Worm (Caenorhabditis elegans) whole organism, mixed stage, embryonic: ENCODE measurements around the gene sru-6.

ENCODE experiments used
- M03D4.4 ChIP-seq: sonication (generic microtip); optimal IDR thresholded peaks from 2 replicates; lab custom pipeline; 2017; ENCODE audit warnings: mild to moderate bottlenecking, missing genetic modification characterization, missing compliant biosample characterization
- bed-3 ChIP-seq: fragments of 200-800 bp; sonication (Bioruptor generic); optimal IDR thresholded peaks from 3 replicates; lab custom pipeline; 2018; ENCODE audit warnings: mild to moderate bottlenecking, missing genetic modification characterization, moderate library complexity, missing compliant biosample characterization
- blmp-1 ChIP-seq: fragments of 150-350 bp; optimal IDR thresholded peaks from 2 replicates; lab custom pipeline; 2014; ENCODE audit warnings: missing biosample characterization, missing genetic modification characterization
- ceh-39 ChIP-seq: fragments of 150-350 bp; optimal IDR thresholded peaks from 2 replicates; lab custom pipeline; 2014; ENCODE audit warnings: missing biosample characterization, missing genetic modification characterization
- ceh-43 ChIP-seq: fragments of 200-800 bp; sonication (Bioruptor generic); optimal IDR thresholded peaks from 2 replicates; lab custom pipeline; 2018; ENCODE audit warnings: mild to moderate bottlenecking, missing genetic modification characterization, moderate library complexity, missing compliant biosample characterization
- ceh-83 ChIP-seq: fragments of 200-800 bp; sonication (Bioruptor generic); optimal IDR thresholded peaks from 2 replicates; lab custom pipeline; 2018; ENCODE audit warnings: mild to moderate bottlenecking, missing genetic modification characterization, missing compliant biosample characterization
- ces-1 ChIP-seq: fragments of 150-350 bp; optimal IDR thresholded peaks from 2 replicates; lab custom pipeline; 2014; ENCODE audit warnings: missing biosample characterization, missing genetic modification reagents, missing genetic modification characterization
- cnd-1 ChIP-seq: fragments of 200-800 bp; sonication (Bioruptor generic); optimal IDR thresholded peaks from 2 replicates; lab custom pipeline; 2018; ENCODE audit warnings: mild to moderate bottlenecking, missing genetic modification characterization, missing compliant biosample characterization
- drap-1 ChIP-seq: fragments of 200-800 bp; sonication (Bioruptor generic); optimal IDR thresholded peaks from 3 replicates; lab custom pipeline; 2018; ENCODE audit warnings: mild to moderate bottlenecking, missing genetic modification characterization, missing compliant biosample characterization
- elt-1 ChIP-seq: sonication (generic microtip); optimal IDR thresholded peaks from 2 replicates; lab custom pipeline; 2017; ENCODE audit warnings: missing genetic modification characterization, mild to moderate bottlenecking, missing compliant biosample characterization, antibody characterized with exemption, moderate library complexity, borderline replicate concordance; ENCODE audit not compliant: insufficient read depth
- elt-3 ChIP-seq: fragments of 150-350 bp; optimal IDR thresholded peaks from 2 replicates; lab custom pipeline; 2014; ENCODE audit warnings: missing biosample characterization, missing genetic modification characterization
- flh-1 ChIP-seq: fragments of 200-800 bp; sonication (Bioruptor generic); optimal IDR thresholded peaks from 2 replicates; lab custom pipeline; 2018; ENCODE audit warnings: mild to moderate bottlenecking, missing genetic modification characterization, moderate library complexity, missing compliant biosample characterization
- ham-2 ChIP-seq: fragments of 200-800 bp; sonication (Bioruptor generic); optimal IDR thresholded peaks from 2 replicates; lab custom pipeline; 2018; ENCODE audit warnings: mild to moderate bottlenecking, missing genetic modification characterization, missing compliant biosample characterization
- hlh-1 ChIP-seq: fragments of 150-350 bp; optimal IDR thresholded peaks from 2 replicates; lab custom pipeline; 2014; ENCODE audit warnings: missing biosample characterization, missing genetic modification reagents, missing genetic modification characterization
- lin-13 ChIP-seq: fragments of 150-350 bp; optimal IDR thresholded peaks from 2 replicates; lab custom pipeline; 2014; ENCODE audit warnings: missing biosample characterization, missing genetic modification characterization
- lin-32 ChIP-seq: fragments of 200-800 bp; sonication (Bioruptor generic); optimal IDR thresholded peaks from 2 replicates; lab custom pipeline; 2018; ENCODE audit warnings: mild to moderate bottlenecking, missing genetic modification characterization, missing compliant biosample characterization
- lsy-2 ChIP-seq: fragments of 150-350 bp; optimal IDR thresholded peaks from 2 replicates; lab custom pipeline; 2014; ENCODE audit warnings: missing biosample characterization, missing genetic modification characterization
- mab-5 ChIP-seq: fragments of 150-350 bp; optimal IDR thresholded peaks from 2 replicates; lab custom pipeline; 2014; ENCODE audit warnings: missing biosample characterization, missing genetic modification characterization
- mep-1 ChIP-seq: fragments of 150-350 bp; optimal IDR thresholded peaks from 2 replicates; lab custom pipeline; 2017; ENCODE audit warnings: missing biosample characterization, missing genetic modification reagents, missing genetic modification characterization, inconsistent platforms
- mls-2 ChIP-seq: sonication (generic microtip); optimal IDR thresholded peaks from 2 replicates; lab custom pipeline; 2016; ENCODE audit warnings: mild to moderate bottlenecking, missing genetic modification characterization, moderate library complexity, missing compliant biosample characterization
- nhr-12 ChIP-seq: fragments of 150-350 bp; optimal IDR thresholded peaks from 2 replicates; lab custom pipeline; 2014; ENCODE audit warnings: missing biosample characterization, missing genetic modification characterization
- nhr-2 ChIP-seq: fragments of 150-350 bp; optimal IDR thresholded peaks from 2 replicates; lab custom pipeline; 2014; ENCODE audit warnings: missing biosample characterization, missing genetic modification characterization
- nhr-237 ChIP-seq: fragments of 150-350 bp; optimal IDR thresholded peaks from 2 replicates; lab custom pipeline; 2014; ENCODE audit warnings: missing biosample characterization, missing genetic modification characterization
- nhr-28 ChIP-seq: fragments of 150-350 bp; optimal IDR thresholded peaks from 2 replicates; lab custom pipeline; 2014; ENCODE audit warnings: missing biosample characterization, missing genetic modification characterization
- pha-4 ChIP-seq: fragments of 150-350 bp; optimal IDR thresholded peaks from 2 replicates; lab custom pipeline; 2018; ENCODE audit warnings: missing biosample characterization, missing genetic modification reagents, missing genetic modification characterization
- sem-2 ChIP-seq: fragments of 200-800 bp; sonication (Bioruptor generic); optimal IDR thresholded peaks from 2 replicates; lab custom pipeline; 2018; ENCODE audit warnings: mild to moderate bottlenecking, missing genetic modification characterization, missing compliant biosample characterization
- sptf-1 ChIP-seq: sonication (generic microtip); optimal IDR thresholded peaks from 2 replicates; lab custom pipeline; 2017; ENCODE audit warnings: mild to moderate bottlenecking, missing genetic modification characterization, moderate library complexity, missing compliant biosample characterization
- tbx-8 ChIP-seq: fragments of 200-800 bp; sonication (Bioruptor generic); optimal IDR thresholded peaks from 2 replicates; lab custom pipeline; 2018; ENCODE audit warnings: mild to moderate bottlenecking, missing genetic modification characterization, moderate library complexity, missing compliant biosample characterization
- unc-39 ChIP-seq: fragments of 150-350 bp; optimal IDR thresholded peaks from 2 replicates; lab custom pipeline; 2014; ENCODE audit warnings: missing biosample characterization, missing genetic modification characterization
- unc-62 ChIP-seq: fragments of 150-350 bp; optimal IDR thresholded peaks from 2 replicates; lab custom pipeline; 2014; ENCODE audit warnings: missing biosample characterization, missing genetic modification reagents, missing genetic modification characterization
- zip-8 ChIP-seq: fragments of 150-350 bp; optimal IDR thresholded peaks from 2 replicates; lab custom pipeline; 2014; ENCODE audit warnings: missing biosample characterization, missing genetic modification characterization
- ztf-11 ChIP-seq: fragments of 150-350 bp; optimal IDR thresholded peaks from 2 replicates; lab custom pipeline; 2014; ENCODE audit warnings: missing biosample characterization, missing genetic modification characterization

Gene sru-6

ce11 chrIV:9488315-9488714 is 2.1 kb upstream of the sru-6 start, which contains the start of gene sru-1:
TSS of gene sru-1 (plus strand) at chrIV:9488615.
- TF ChIP-seq elt-3 (tag; lab: Kevin White, UChicago) (no peak), nhr-28 (tag; lab: Kevin White, UChicago) (no peak), sem-2 (GFP tag; lab: Kevin White, UChicago) (no peak), mep-1 (tag; lab: Kevin White, UChicago) (no peak), tbx-8 (GFP tag; lab: Kevin White, UChicago) (no peak), elt-1 (tag; lab: Kevin White, UChicago) (no peak), cnd-1 (tag; lab: Kevin White, UChicago) (no peak), ceh-39 (tag; lab: Kevin White, UChicago) (no peak), nhr-237 (tag; lab: Kevin White, UChicago) (no peak), zip-8 (no peak), ztf-11 (no peak), ceh-43 (GFP tag; lab: Kevin White, UChicago) (no peak), sptf-1 (no peak), unc-39 (tag; lab: Kevin White, UChicago) (no peak)
- TF ChIP-seq, all 35 proteins: peak for 0

ce11 chrIV:9496306-9496705 is 5.9 kb downstream of the sru-6 start, which contains the start of gene sru-3:
TSS of gene sru-3 (plus strand) at chrIV:9496606.
- TF ChIP-seq drap-1 (GFP tag; lab: Kevin White, UChicago) (no peak), mab-5 (tag; lab: Kevin White, UChicago) (no peak), unc-62 (GFP tag; lab: Kevin White, UChicago) (no peak), ces-1 (GFP tag; lab: Kevin White, UChicago) (no peak), ceh-83 (GFP tag; lab: Kevin White, UChicago) (no peak), M03D4.4 (no peak), tbx-8 (GFP tag; lab: Kevin White, UChicago) (no peak), lsy-2 (no peak), ceh-39 (tag; lab: Kevin White, UChicago) (no peak), cnd-1 (tag; lab: Kevin White, UChicago) (no peak), pha-4 (tag; lab: Kevin White, UChicago) (no peak), sptf-1 (no peak), mls-2 (tag; lab: Kevin White, UChicago) (no peak), lin-13 (tag; lab: Kevin White, UChicago) (no peak), elt-1 (tag; lab: Kevin White, UChicago) (no peak), ztf-11 (no peak)
- TF ChIP-seq, all 35 proteins: peak for 0

ce11 chrIV:9498088-9498487 is 7.7 kb downstream of the sru-6 start, which contains the start of gene sru-4:
TSS of gene sru-4 (plus strand) at chrIV:9498388.
- TF ChIP-seq unc-39 (tag; lab: Kevin White, UChicago) (no peak), elt-3 (tag; lab: Kevin White, UChicago) (no peak), nhr-237 (tag; lab: Kevin White, UChicago) (no peak), elt-1 (tag; lab: Kevin White, UChicago) (no peak), ceh-43 (GFP tag; lab: Kevin White, UChicago) (no peak), ham-2 (no peak), blmp-1 (tag; lab: Kevin White, UChicago) (no peak), lsy-2 (no peak), nhr-2 (no peak), sptf-1 (no peak), mep-1 (tag; lab: Kevin White, UChicago) (no peak), ces-1 (GFP tag; lab: Kevin White, UChicago) (no peak), pha-4 (tag; lab: Kevin White, UChicago) (no peak), mls-2 (tag; lab: Kevin White, UChicago) (no peak), lin-32 (GFP tag; lab: Kevin White, UChicago) (no peak), tbx-8 (GFP tag; lab: Kevin White, UChicago) (no peak), hlh-1 (no peak)
- TF ChIP-seq, all 35 proteins: peak for 0

ce11 chrIV:9499636-9500035 is 9.2 kb downstream of the sru-6 start:
- TF ChIP-seq ceh-39 (tag; lab: Kevin White, UChicago) (no peak), unc-39 (tag; lab: Kevin White, UChicago) (no peak), mls-2 (tag; lab: Kevin White, UChicago) (no peak)

ce11 chrIV:9500100-9500499 is 9.7 kb downstream of the sru-6 start, which contains the start of gene ugt-21:
TSS of gene ugt-21 (plus strand) at chrIV:9500311.
- TF ChIP-seq ceh-43 (GFP tag; lab: Kevin White, UChicago) = no peak
- no peak for TF ChIP-seq ham-2
- TF ChIP-seq elt-1 (tag; lab: Kevin White, UChicago) = no peak
- TF ChIP-seq nhr-28 (tag; lab: Kevin White, UChicago) = no peak
- TF ChIP-seq sptf-1 = no peak
- no peak for TF ChIP-seq pha-4 (tag; lab: Kevin White, UChicago)
- TF ChIP-seq bed-3 = no peak
- no peak for TF ChIP-seq ceh-39 (tag; lab: Kevin White, UChicago)
- no peak for TF ChIP-seq M03D4.4
- TF ChIP-seq nhr-237 (tag; lab: Kevin White, UChicago) = no peak
- TF ChIP-seq hlh-1 = no peak
- TF ChIP-seq nhr-12 (tag; lab: Kevin White, UChicago) = no peak
- TF ChIP-seq sem-2 (GFP tag; lab: Kevin White, UChicago) = no peak
- TF ChIP-seq ztf-11 = no peak
- no peak for TF ChIP-seq mep-1 (tag; lab: Kevin White, UChicago)
- TF ChIP-seq flh-1 = no peak
- no peak for TF ChIP-seq drap-1 (GFP tag; lab: Kevin White, UChicago)
